Worm (Caenorhabditis elegans) whole organism, mixed stage, embryonic: ENCODE measurements around the gene K07E3.2.

Experiments used
- M03D4.4 ChIP-seq: sonication (generic microtip); optimal IDR thresholded peaks from 2 replicates; lab custom pipeline; 2017; ENCODE audit warnings: mild to moderate bottlenecking, missing genetic modification characterization, missing compliant biosample characterization
- bed-3 ChIP-seq: fragments of 200-800 bp; sonication (Bioruptor generic); optimal IDR thresholded peaks from 3 replicates; lab custom pipeline; 2018; ENCODE audit warnings: mild to moderate bottlenecking, missing genetic modification characterization, moderate library complexity, missing compliant biosample characterization
- blmp-1 ChIP-seq: fragments of 150-350 bp; optimal IDR thresholded peaks from 2 replicates; lab custom pipeline; 2014; ENCODE audit warnings: missing biosample characterization, missing genetic modification characterization
- ceh-39 ChIP-seq: fragments of 150-350 bp; optimal IDR thresholded peaks from 2 replicates; lab custom pipeline; 2014; ENCODE audit warnings: missing biosample characterization, missing genetic modification characterization
- ceh-43 ChIP-seq: fragments of 200-800 bp; sonication (Bioruptor generic); optimal IDR thresholded peaks from 2 replicates; lab custom pipeline; 2018; ENCODE audit warnings: mild to moderate bottlenecking, missing genetic modification characterization, moderate library complexity, missing compliant biosample characterization
- ces-1 ChIP-seq: fragments of 150-350 bp; optimal IDR thresholded peaks from 2 replicates; lab custom pipeline; 2014; ENCODE audit warnings: missing biosample characterization, missing genetic modification reagents, missing genetic modification characterization
- cnd-1 ChIP-seq: fragments of 200-800 bp; sonication (Bioruptor generic); optimal IDR thresholded peaks from 2 replicates; lab custom pipeline; 2018; ENCODE audit warnings: mild to moderate bottlenecking, missing genetic modification characterization, missing compliant biosample characterization
- drap-1 ChIP-seq: fragments of 200-800 bp; sonication (Bioruptor generic); optimal IDR thresholded peaks from 3 replicates; lab custom pipeline; 2018; ENCODE audit warnings: mild to moderate bottlenecking, missing genetic modification characterization, missing compliant biosample characterization
- elt-1 ChIP-seq: sonication (generic microtip); optimal IDR thresholded peaks from 2 replicates; lab custom pipeline; 2017; ENCODE audit warnings: missing genetic modification characterization, mild to moderate bottlenecking, missing compliant biosample characterization, antibody characterized with exemption, moderate library complexity, borderline replicate concordance; ENCODE audit not compliant: insufficient read depth
- flh-1 ChIP-seq: fragments of 200-800 bp; sonication (Bioruptor generic); optimal IDR thresholded peaks from 2 replicates; lab custom pipeline; 2018; ENCODE audit warnings: mild to moderate bottlenecking, missing genetic modification characterization, moderate library complexity, missing compliant biosample characterization
- ham-2 ChIP-seq: fragments of 200-800 bp; sonication (Bioruptor generic); optimal IDR thresholded peaks from 2 replicates; lab custom pipeline; 2018; ENCODE audit warnings: mild to moderate bottlenecking, missing genetic modification characterization, missing compliant biosample characterization
- hlh-1 ChIP-seq: fragments of 150-350 bp; optimal IDR thresholded peaks from 2 replicates; lab custom pipeline; 2014; ENCODE audit warnings: missing biosample characterization, missing genetic modification reagents, missing genetic modification characterization
- lin-13 ChIP-seq: fragments of 150-350 bp; optimal IDR thresholded peaks from 2 replicates; lab custom pipeline; 2014; ENCODE audit warnings: missing biosample characterization, missing genetic modification characterization
- lin-32 ChIP-seq: fragments of 200-800 bp; sonication (Bioruptor generic); optimal IDR thresholded peaks from 2 replicates; lab custom pipeline; 2018; ENCODE audit warnings: mild to moderate bottlenecking, missing genetic modification characterization, missing compliant biosample characterization
- mab-5 ChIP-seq: fragments of 150-350 bp; optimal IDR thresholded peaks from 2 replicates; lab custom pipeline; 2014; ENCODE audit warnings: missing biosample characterization, missing genetic modification characterization
- mls-2 ChIP-seq: sonication (generic microtip); optimal IDR thresholded peaks from 2 replicates; lab custom pipeline; 2016; ENCODE audit warnings: mild to moderate bottlenecking, missing genetic modification characterization, moderate library complexity, missing compliant biosample characterization
- nhr-12 ChIP-seq: fragments of 150-350 bp; optimal IDR thresholded peaks from 2 replicates; lab custom pipeline; 2014; ENCODE audit warnings: missing biosample characterization, missing genetic modification characterization
- nhr-2 ChIP-seq: fragments of 150-350 bp; optimal IDR thresholded peaks from 2 replicates; lab custom pipeline; 2014; ENCODE audit warnings: missing biosample characterization, missing genetic modification characterization
- nhr-237 ChIP-seq: fragments of 150-350 bp; optimal IDR thresholded peaks from 2 replicates; lab custom pipeline; 2014; ENCODE audit warnings: missing biosample characterization, missing genetic modification characterization
- nhr-28 ChIP-seq: fragments of 150-350 bp; optimal IDR thresholded peaks from 2 replicates; lab custom pipeline; 2014; ENCODE audit warnings: missing biosample characterization, missing genetic modification characterization
- nhr-76 ChIP-seq: sonication (generic microtip); optimal IDR thresholded peaks from 2 replicates; lab custom pipeline; 2017; ENCODE audit warnings: missing biosample characterization, missing genetic modification characterization
- pha-4 ChIP-seq: fragments of 150-350 bp; optimal IDR thresholded peaks from 2 replicates; lab custom pipeline; 2018; ENCODE audit warnings: missing biosample characterization, missing genetic modification reagents, missing genetic modification characterization
- sem-2 ChIP-seq: fragments of 200-800 bp; sonication (Bioruptor generic); optimal IDR thresholded peaks from 2 replicates; lab custom pipeline; 2018; ENCODE audit warnings: mild to moderate bottlenecking, missing genetic modification characterization, missing compliant biosample characterization
- snpc-4 ChIP-seq: fragments of 150-350 bp; optimal IDR thresholded peaks from 2 replicates; lab custom pipeline; 2014; ENCODE audit warnings: missing biosample characterization, missing genetic modification characterization
- sptf-1 ChIP-seq: sonication (generic microtip); optimal IDR thresholded peaks from 2 replicates; lab custom pipeline; 2017; ENCODE audit warnings: mild to moderate bottlenecking, missing genetic modification characterization, moderate library complexity, missing compliant biosample characterization
- tbx-8 ChIP-seq: fragments of 200-800 bp; sonication (Bioruptor generic); optimal IDR thresholded peaks from 2 replicates; lab custom pipeline; 2018; ENCODE audit warnings: mild to moderate bottlenecking, missing genetic modification characterization, moderate library complexity, missing compliant biosample characterization
- unc-120 ChIP-seq: sonication (generic microtip); optimal IDR thresholded peaks from 2 replicates; lab custom pipeline; 2017; ENCODE audit warnings: missing genetic modification characterization, missing compliant biosample characterization; ENCODE audit not compliant: poor library complexity, severe bottlenecking
- unc-39 ChIP-seq: fragments of 150-350 bp; optimal IDR thresholded peaks from 2 replicates; lab custom pipeline; 2014; ENCODE audit warnings: missing biosample characterization, missing genetic modification characterization
- unc-62 ChIP-seq: fragments of 150-350 bp; optimal IDR thresholded peaks from 2 replicates; lab custom pipeline; 2014; ENCODE audit warnings: missing biosample characterization, missing genetic modification reagents, missing genetic modification characterization
- zip-8 ChIP-seq: fragments of 150-350 bp; optimal IDR thresholded peaks from 2 replicates; lab custom pipeline; 2014; ENCODE audit warnings: missing biosample characterization, missing genetic modification characterization
- ztf-11 ChIP-seq: fragments of 150-350 bp; optimal IDR thresholded peaks from 2 replicates; lab custom pipeline; 2014; ENCODE audit warnings: missing biosample characterization, missing genetic modification characterization

K07E3.2 gene

ce11 chrX:8107921-8108320, 3.8 kb downstream of the K07E3.2 start, which contains the start of gene K07E3.9:
Gene K07E3.9, plus strand, starts transcription at chrX:8108221.
- TF ChIP-seq nhr-2: no peak
- TF ChIP-seq sptf-1: no peak
- no peak for TF ChIP-seq bed-3 (GFP tag; lab: Kevin White, UChicago)
- TF ChIP-seq cnd-1: no peak

DNA sequence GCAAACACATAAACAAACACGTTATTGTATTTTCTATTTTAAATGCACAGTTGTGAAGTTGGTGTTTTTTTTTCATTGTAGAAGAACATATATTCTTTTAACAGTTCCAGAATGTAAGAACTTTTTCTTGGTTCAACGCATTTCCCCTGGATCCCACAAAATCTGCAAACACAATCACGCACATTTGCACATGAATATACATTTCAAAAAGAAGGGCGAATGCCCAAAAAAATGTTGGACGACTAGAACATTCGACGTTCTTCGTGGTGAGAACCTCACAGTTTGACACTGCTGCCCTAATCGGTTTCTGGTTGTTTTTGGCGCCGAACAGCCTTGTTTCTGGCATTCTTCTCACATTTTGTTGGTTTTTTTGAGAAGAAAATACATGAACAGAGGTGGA, 5.4 kb downstream of the K07E3.2 start:
- TF ChIP-seq nhr-2: no peak
- no peak for TF ChIP-seq mls-2 (tag; lab: Kevin White, UChicago)

ce11 chrX:8110193-8110592, 6.1 kb downstream of the K07E3.2 start, which contains the start of gene K07E3.1:
Gene K07E3.1, plus strand, starts transcription at chrX:8110439.
- TF ChIP-seq ces-1 (GFP tag; lab: Kevin White, UChicago) (no peak), ceh-43 (GFP tag; lab: Kevin White, UChicago) (no peak), pha-4 (tag; lab: Kevin White, UChicago) (no peak)
- TF ChIP-seq, all 35 proteins: peak for 0

ce11 chrX:8116157-8116556, 12.1 kb downstream of the K07E3.2 start, which contains the start of gene hlh-8:
Gene hlh-8, plus strand, starts transcription at chrX:8116457.
- TF ChIP-seq mls-2 (tag; lab: Kevin White, UChicago): no peak
- no peak for TF ChIP-seq zip-8 (tag; lab: Kevin White, UChicago)
- no peak for TF ChIP-seq nhr-28 (tag; lab: Kevin White, UChicago)
- no peak for TF ChIP-seq sem-2 (GFP tag; lab: Kevin White, UChicago)
- no peak for TF ChIP-seq ceh-43 (GFP tag; lab: Kevin White, UChicago)
- no peak for TF ChIP-seq nhr-2
- no peak for TF ChIP-seq drap-1 (GFP tag; lab: Kevin White, UChicago)
- TF ChIP-seq, all 35 proteins: peak for 0

DNA sequence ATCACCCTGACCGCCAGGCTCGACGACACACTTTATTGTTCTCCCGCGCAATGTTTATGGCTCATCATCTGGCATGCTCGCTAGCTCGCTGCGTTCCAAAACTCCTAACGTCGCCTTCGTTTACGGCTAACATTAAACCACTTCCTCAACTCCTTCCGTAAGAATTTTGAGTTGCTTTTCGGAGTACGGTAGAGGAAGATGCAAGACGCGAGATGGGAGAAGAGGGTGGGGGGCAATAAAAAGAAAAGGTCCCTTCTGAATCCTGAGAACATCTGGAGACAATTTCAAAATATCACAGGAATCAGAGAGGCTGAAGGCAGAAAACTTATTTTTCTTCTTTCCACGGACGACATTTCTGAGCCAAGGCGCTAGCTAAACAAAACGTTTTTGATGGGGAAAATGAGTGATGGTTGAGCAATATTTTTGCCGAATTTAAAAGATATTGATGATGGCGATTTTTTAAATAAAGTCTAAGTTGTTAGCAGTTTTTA, 13.8 kb downstream of the K07E3.2 start:
- TF ChIP-seq drap-1 (GFP tag; lab: Kevin White, UChicago): no peak
- TF ChIP-seq lin-32 (GFP tag; lab: Kevin White, UChicago): no peak
- no peak for TF ChIP-seq bed-3 (GFP tag; lab: Kevin White, UChicago)
- TF ChIP-seq nhr-12 (tag; lab: Kevin White, UChicago): no peak
- TF ChIP-seq unc-62 (GFP tag; lab: Kevin White, UChicago): no peak
- no peak for TF ChIP-seq hlh-1 (tag; lab: Kevin White, UChicago)
- no peak for TF ChIP-seq unc-120 (tag; lab: Kevin White, UChicago)
- TF ChIP-seq mls-2 (tag; lab: Kevin White, UChicago): no peak
- no peak for TF ChIP-seq nhr-2
- TF ChIP-seq ham-2 (GFP tag; lab: Kevin White, UChicago): no peak
- TF ChIP-seq nhr-28 (tag; lab: Kevin White, UChicago): no peak
- no peak for TF ChIP-seq zip-8 (tag; lab: Kevin White, UChicago)
- no peak for TF ChIP-seq sem-2 (GFP tag; lab: Kevin White, UChicago)
- TF ChIP-seq, all 35 proteins: peak for 0

ce11 chrX:8120281-8120680, 16.2 kb downstream of the K07E3.2 start:
- TF ChIP-seq nhr-76 (tag; lab: Kevin White, UChicago): no peak
- no peak for TF ChIP-seq sem-2 (GFP tag; lab: Kevin White, UChicago)
- no peak for TF ChIP-seq elt-1 (tag; lab: Kevin White, UChicago)
- no peak for TF ChIP-seq nhr-12 (tag; lab: Kevin White, UChicago)
- TF ChIP-seq ham-2 (GFP tag; lab: Kevin White, UChicago): no peak
- TF ChIP-seq blmp-1 (tag; lab: Kevin White, UChicago): no peak
- TF ChIP-seq tbx-8 (GFP tag; lab: Kevin White, UChicago): no peak
- TF ChIP-seq unc-120 (tag; lab: Kevin White, UChicago): no peak
- no peak for TF ChIP-seq lin-13 (tag; lab: Kevin White, UChicago)
- TF ChIP-seq nhr-237 (tag; lab: Kevin White, UChicago): no peak
- TF ChIP-seq nhr-2: no peak
- TF ChIP-seq unc-62 (GFP tag; lab: Kevin White, UChicago): no peak
- no peak for TF ChIP-seq ceh-39 (tag; lab: Kevin White, UChicago)
- TF ChIP-seq sptf-1: no peak
- TF ChIP-seq, all 35 proteins: peak for 0

ce11 chrX:8123194-8123593, 19.1 kb downstream of the K07E3.2 start, which contains the start of gene C02B8.12:
Gene C02B8.12, minus strand, starts transcription at chrX:8123368.
- TF ChIP-seq blmp-1 (tag; lab: Kevin White, UChicago): no peak
- no peak for TF ChIP-seq snpc-4
- no peak for TF ChIP-seq ces-1 (GFP tag; lab: Kevin White, UChicago)
- TF ChIP-seq mab-5 (tag; lab: Kevin White, UChicago): no peak
- TF ChIP-seq bed-3 (GFP tag; lab: Kevin White, UChicago): no peak
- TF ChIP-seq unc-62 (GFP tag; lab: Kevin White, UChicago): no peak
- TF ChIP-seq drap-1 (GFP tag; lab: Kevin White, UChicago): no peak
- TF ChIP-seq M03D4.4: no peak
- no peak for TF ChIP-seq mls-2 (tag; lab: Kevin White, UChicago)
- TF ChIP-seq lin-13 (tag; lab: Kevin White, UChicago): no peak
- TF ChIP-seq ztf-11 (tag; lab: Kevin White, UChicago): no peak
- no peak for TF ChIP-seq cnd-1
- TF ChIP-seq nhr-2: no peak
- TF ChIP-seq unc-120 (tag; lab: Kevin White, UChicago): no peak
- no peak for TF ChIP-seq ceh-39 (tag; lab: Kevin White, UChicago)
- no peak for TF ChIP-seq unc-39 (tag; lab: Kevin White, UChicago)
- TF ChIP-seq pha-4 (tag; lab: Kevin White, UChicago): no peak
- no peak for TF ChIP-seq flh-1 (GFP tag; lab: Kevin White, UChicago)
- TF ChIP-seq nhr-28 (tag; lab: Kevin White, UChicago): no peak
